Worm (Caenorhabditis elegans) whole organism, young adult: Measurements from ENCODE around the gene aagr-4.

Experiments
- F52B5.7 ChIP-seq: sonication (generic microtip); optimal IDR thresholded peaks from 2 replicates; lab custom pipeline; 2016; ENCODE audit warnings: mild to moderate bottlenecking, missing genetic modification characterization, missing compliant biosample characterization
- cebp-2 ChIP-seq: fragments of 200-800 bp; sonication (Bioruptor generic); IDR thresholded peaks from 2 replicates; pipeline ENCODE4 v1.3.6; 2022; ENCODE audit warnings: missing genetic modification characterization, missing compliant biosample characterization
- ceh-91 ChIP-seq: fragments of 200-800 bp; sonication (Bioruptor generic); IDR thresholded peaks from 2 replicates; pipeline ENCODE4 v1.3.6; 2022; ENCODE audit warnings: missing genetic modification reagents, missing genetic modification characterization, missing compliant biosample characterization
- fkh-3 ChIP-seq: sonication (generic microtip); optimal IDR thresholded peaks from 2 replicates; lab custom pipeline; 2016; ENCODE audit warnings: mild to moderate bottlenecking, missing genetic modification characterization, missing compliant biosample characterization
- madf-10 ChIP-seq: sonication (generic microtip); optimal IDR thresholded peaks from 2 replicates; lab custom pipeline; 2016; ENCODE audit warnings: mild to moderate bottlenecking, missing genetic modification characterization, missing compliant biosample characterization
- nfya-2 ChIP-seq: fragments of 200-800 bp; sonication (Bioruptor generic); IDR thresholded peaks from 2 replicates; pipeline ENCODE4 v1.3.6; 2022; ENCODE audit warnings: missing genetic modification reagents, missing genetic modification characterization, missing compliant biosample characterization

Gene aagr-4

ce11 chrX:506848-507247, 46.4 kb downstream of the aagr-4 start, which contains the start of gene B0310.2:
Gene B0310.2 (minus strand): TSS chrX:506948.
- no peak for TF ChIP-seq cebp-2 (GFP tag; lab: Robert Waterston, UW)
- TF ChIP-seq fkh-3 (tag; lab: Kevin White, UChicago): no peak
- TF ChIP-seq F52B5.7 (tag; lab: Kevin White, UChicago): no peak

ce11 chrX:514023-514422, 53.6 kb downstream of the aagr-4 start:
- no peak for TF ChIP-seq madf-10 (tag; lab: Kevin White, UChicago)
- no peak for TF ChIP-seq ceh-91 (GFP tag; lab: Robert Waterston, UW)
- TF ChIP-seq nfya-2: no peak
